Worm (Caenorhabditis elegans): ENCODE data around the gene F45E4.5.

Gene F45E4.5

ce11 chrIV:7654212-7654778 lies 25.5 kb upstream of the F45E4.5 start, which contains the start of gene nrde-4 (continued):
- peak; percentile 95 for TF ChIP-seq mcd-1 (GFP tag; IDR thresholded peaks at IDR 0.05)
- TF ChIP-seq snpc-4 (GFP tag; optimal IDR thresholded peaks at IDR 0.05), result no peak
- peak in 3 of 4 experiments; percentile 15 to 56 (median 52) for TF ChIP-seq snpc-4 (tag; optimal IDR thresholded peaks at IDR 0.05)
- TF ChIP-seq F22D6.2 (tag; optimal IDR thresholded peaks at IDR 0.05), result no peak
- TF ChIP-seq snpc-1.1 (tag; optimal IDR thresholded peaks at IDR 0.05; ENCODE audit: insufficient read depth), result no peak
- TF ChIP-seq attf-3 (GFP tag; conservative IDR thresholded peaks at IDR 0.05), result no peak
- TF ChIP-seq F33H1.4 (GFP tag; IDR thresholded peaks at IDR 0.05), result no peak
- TF ChIP-seq lsy-27 (tag; optimal IDR thresholded peaks at IDR 0.05; ENCODE audit: borderline replicate concordance, insufficient read depth), result peak; percentile 31
- TF ChIP-seq him-1 (tag; optimal IDR thresholded peaks at IDR 0.05), result no peak
- TF ChIP-seq nfya-1 (tag; optimal IDR thresholded peaks at IDR 0.05; ENCODE audit: borderline replicate concordance, insufficient read depth), result no peak
- TF ChIP-seq snpc-3.4 (tag; optimal IDR thresholded peaks at IDR 0.05), result no peak
- TF ChIP-seq unc-130 (GFP tag; optimal IDR thresholded peaks at IDR 0.05), result no peak
- TF ChIP-seq die-1 (tag; optimal IDR thresholded peaks at IDR 0.05), result no peak
- TF ChIP-seq hmg-20 (GFP tag; IDR thresholded peaks at IDR 0.05), result no peak
- peak; percentile 8 for TF ChIP-seq lin-40 (tag; optimal IDR thresholded peaks at IDR 0.05)
- peak; percentile 20 for TF ChIP-seq efl-1 (GFP tag; optimal IDR thresholded peaks at IDR 0.05)
- TF ChIP-seq F10E7.11 (tag; optimal IDR thresholded peaks at IDR 0.05), result no peak
- TF ChIP-seq mes-4 (tag; optimal IDR thresholded peaks at IDR 0.05), result no peak
- TF ChIP-seq F23B12.7 (tag; optimal IDR thresholded peaks at IDR 0.05; ENCODE audit: insufficient read depth), result peak; percentile 83
- TF ChIP-seq madf-10 (tag; optimal IDR thresholded peaks at IDR 0.05), result peak; percentile 15
- no peak for TF ChIP-seq athp-1 (tag; optimal IDR thresholded peaks at IDR 0.05)
- no peak for TF ChIP-seq aptf-2 (GFP tag; conservative IDR thresholded peaks at IDR 0.05)
- TF ChIP-seq Y56A3A.18 (GFP tag; IDR thresholded peaks at IDR 0.05), result no peak
- peak; percentile 12 for TF ChIP-seq ztf-18 (tag; optimal IDR thresholded peaks at IDR 0.05)

- TF ChIP-seq attf-6 (GFP tag; IDR thresholded peaks at IDR 0.05), result no peak
- TF ChIP-seq nhr-80 (tag; optimal IDR thresholded peaks at IDR 0.05), result peak; percentile 28
- no peak for TF ChIP-seq zim-3 (tag; optimal IDR thresholded peaks at IDR 0.05)
- no peak for TF ChIP-seq ceh-100 (GFP tag; IDR thresholded peaks at IDR 0.05)
Observed at ce11 chrIV:7653198-7653597, 24.4 kb upstream of the F45E4.5 start.

DNA sequence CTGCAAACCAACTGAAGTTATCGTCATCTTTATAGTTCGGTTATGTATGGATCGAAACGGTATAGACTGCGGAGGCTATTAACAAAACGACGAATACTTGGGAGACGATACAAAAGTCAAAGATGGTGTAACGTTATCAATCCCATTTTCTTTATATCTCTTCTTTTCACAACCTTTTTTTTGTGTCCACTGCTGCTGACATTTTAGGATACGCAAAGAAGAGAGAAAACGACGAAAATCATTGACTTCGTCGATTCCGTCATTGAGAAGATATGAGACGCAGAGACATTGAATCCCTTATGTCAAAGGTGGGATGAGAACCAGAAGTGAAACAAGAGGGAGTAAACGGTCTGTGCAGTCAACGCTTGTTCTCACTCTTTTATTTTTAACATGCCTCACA lies 22.3 kb upstream of the F45E4.5 start, which contains the start of gene cima-1:
cima-1 (plus strand) TSS at position 340 of the 400 bp plus-strand sequence.
- TF ChIP-seq let-526 (GFP tag; IDR thresholded peaks at IDR 0.05) (no peak), F22D6.2 (tag; optimal IDR thresholded peaks at IDR 0.05) (no peak), F23B12.7 (tag; optimal IDR thresholded peaks at IDR 0.05; ENCODE audit: insufficient read depth) (no peak), ztf-3 (GFP tag; optimal IDR thresholded peaks at IDR 0.05) (no peak), nhr-80 (tag; optimal IDR thresholded peaks at IDR 0.05) (no peak), F57A8.1 (GFP tag; optimal IDR thresholded peaks at IDR 0.05) (no peak), atf-7 (tag; optimal IDR thresholded peaks at IDR 0.05) (no peak), attf-6 (GFP tag; IDR thresholded peaks at IDR 0.05) (no peak), egrh-3 (GFP tag; IDR thresholded peaks at IDR 0.05) (no peak), ztf-6 (GFP tag; IDR thresholded peaks at IDR 0.05) (no peak), nhr-27 (tag; optimal IDR thresholded peaks at IDR 0.05) (no peak), athp-1 (tag; optimal IDR thresholded peaks at IDR 0.05) (no peak), ama-1 (optimal IDR thresholded peaks at IDR 0.05) (no peak), ama-1 (GFP tag; optimal IDR thresholded peaks at IDR 0.05) (no peak), ceh-58 (GFP tag; IDR thresholded peaks at IDR 0.05) (no peak), mcd-1 (GFP tag; IDR thresholded peaks at IDR 0.05) (no peak), ztf-25 (GFP tag; IDR thresholded peaks at IDR 0.05) (no peak), snpc-4 (GFP tag; optimal IDR thresholded peaks at IDR 0.05) (no peak), snpc-4 (tag; optimal IDR thresholded peaks at IDR 0.05) (no peak)
